Worm (Caenorhabditis elegans) whole organism, L1 larva: ENCODE results near the gene abt-4.
A peak's percentile ranks its signal among the peaks of the same experiment; 100 is the strongest.

ENCODE experiments used
- C16A3.4 ChIP-seq: fragments of 150-350 bp; optimal IDR thresholded peaks from 2 replicates; lab custom pipeline; 2014; ENCODE audit warnings: missing biosample characterization, missing genetic modification characterization
- ama-1 ChIP-seq: fragments of 150-350 bp; optimal IDR thresholded peaks from 2 replicates; lab custom pipeline; 2014
- fos-1 ChIP-seq: fragments of 150-350 bp; optimal IDR thresholded peaks from 2 replicates; lab custom pipeline; 2014; ENCODE audit warnings: missing biosample characterization, missing genetic modification characterization
- isw-1 ChIP-seq: fragments of 200-800 bp; sonication (Bioruptor generic); IDR thresholded peaks from 2 replicates; pipeline ENCODE4 v1.3.6; 2022; ENCODE audit warnings: missing genetic modification characterization, missing compliant biosample characterization
- lin-39 ChIP-seq: fragments of 150-350 bp; optimal IDR thresholded peaks from 2 replicates; lab custom pipeline; 2014; ENCODE audit warnings: missing biosample characterization, missing genetic modification reagents, missing genetic modification characterization
- lir-3 ChIP-seq: sonication (generic microtip); optimal IDR thresholded peaks from 2 replicates; lab custom pipeline; 2016; ENCODE audit warnings: mild to moderate bottlenecking, missing genetic modification characterization, moderate library complexity, missing compliant biosample characterization; ENCODE audit not compliant: poor library complexity
- nhr-85 ChIP-seq: sonication (generic microtip); peaks from one replicate; lab custom pipeline; 2016; ENCODE audit warnings: missing genetic modification characterization, inconsistent platforms, missing compliant biosample characterization
- pqm-1 ChIP-seq: sonication (generic microtip); optimal IDR thresholded peaks from 3 replicates; lab custom pipeline; 2017; ENCODE audit warnings: missing biosample characterization, missing genetic modification characterization
- snpc-4 ChIP-seq: fragments of 150-350 bp; optimal IDR thresholded peaks from 2 replicates; lab custom pipeline; 2014; ENCODE audit warnings: missing biosample characterization, missing genetic modification characterization
- xbp-1 ChIP-seq: sonication (generic microtip); optimal IDR thresholded peaks from 2 replicates; lab custom pipeline; 2016; ENCODE audit warnings: missing genetic modification characterization, missing compliant biosample characterization

ce11 chrV:378231-378630, 47.7 kb upstream of the abt-4 start:
- no peak for TF ChIP-seq fos-1 (tag; lab: Kevin White, UChicago)
- TF ChIP-seq C16A3.4 (tag; lab: Kevin White, UChicago) = no peak
- TF ChIP-seq xbp-1 = no peak
- no peak for TF ChIP-seq isw-1
- TF ChIP-seq lin-39 (tag; lab: Kevin White, UChicago) = no peak
- no peak for TF ChIP-seq ama-1 (lab: Kevin White, UChicago)
- no peak for TF ChIP-seq lir-3
- TF ChIP-seq nhr-85 (tag; lab: Kevin White, UChicago) = peak; percentile 44
- no peak for TF ChIP-seq snpc-4 (tag; lab: Kevin White, UChicago)
- no peak for TF ChIP-seq pqm-1 (tag; lab: Kevin White, UChicago)
